Worm (Caenorhabditis elegans): ENCODE data around the gene K10H10.4.

Gene K10H10.4

ce11 chrII:14511189-14511588, 11.0 kb downstream of the K10H10.4 start, which contains the start of gene K10H10.13:
Gene K10H10.13, minus strand, starts transcription at chrII:14511289.
- TF ChIP-seq zip-5 (tag; optimal IDR thresholded peaks at IDR 0.05), result no peak
- no peak for TF ChIP-seq T23F11.4 (GFP tag; optimal IDR thresholded peaks at IDR 0.05)
- TF ChIP-seq ceh-6 (GFP tag; optimal IDR thresholded peaks at IDR 0.05), result no peak
- no peak for TF ChIP-seq eyg-1 (tag; optimal IDR thresholded peaks at IDR 0.05)
- no peak for TF ChIP-seq unc-3 (GFP tag; conservative IDR thresholded peaks at IDR 0.05)
- TF ChIP-seq unc-3 (tag; optimal IDR thresholded peaks at IDR 0.05), result no peak
- no peak for TF ChIP-seq Y22D7AL.16 (tag; optimal IDR thresholded peaks at IDR 0.05)
- no peak for TF ChIP-seq madf-2 (tag; optimal IDR thresholded peaks at IDR 0.05)
- TF ChIP-seq lim-6 (tag; optimal IDR thresholded peaks at IDR 0.05), result no peak
- no peak for TF ChIP-seq ceh-22 (tag; optimal IDR thresholded peaks at IDR 0.05)
- TF ChIP-seq syd-9 (tag; optimal IDR thresholded peaks at IDR 0.05), result no peak
- TF ChIP-seq rnt-1 (tag; optimal IDR thresholded peaks at IDR 0.05), result no peak
- no peak for TF ChIP-seq elt-2 (tag; optimal IDR thresholded peaks at IDR 0.05)
- no peak for TF ChIP-seq nhr-11 (tag; optimal IDR thresholded peaks at IDR 0.05)
- TF ChIP-seq ets-4 (tag; optimal IDR thresholded peaks at IDR 0.05), result no peak
- no peak for TF ChIP-seq F13H6.1 (tag; optimal IDR thresholded peaks at IDR 0.05)
- TF ChIP-seq ceh-14 (tag; optimal IDR thresholded peaks at IDR 0.05), result no peak
- no peak for TF ChIP-seq hlh-30 (tag; optimal IDR thresholded peaks at IDR 0.05; ENCODE audit: insufficient read depth)
- no peak for TF ChIP-seq mec-3 (tag; optimal IDR thresholded peaks at IDR 0.05; ENCODE audit: borderline replicate concordance)
- TF ChIP-seq pha-4 (tag; optimal IDR thresholded peaks at IDR 0.05), result no peak
- TF ChIP-seq ceh-9 (tag; optimal IDR thresholded peaks at IDR 0.05), result no peak

- TF ChIP-seq unc-55 (GFP tag; optimal IDR thresholded peaks at IDR 0.05) (no peak), fkh-6 (tag; optimal IDR thresholded peaks at IDR 0.05) (no peak), madf-2 (tag; optimal IDR thresholded peaks at IDR 0.05) (no peak), ceh-48 (tag; optimal IDR thresholded peaks at IDR 0.05) (no peak), unc-86 (tag; optimal IDR thresholded peaks at IDR 0.05) (no peak), Y22D7AL.16 (tag; optimal IDR thresholded peaks at IDR 0.05) (no peak), C38D4.7 (GFP tag; optimal IDR thresholded peaks at IDR 0.05) (no peak), che-1 (tag; optimal IDR thresholded peaks at IDR 0.05) (no peak), dve-1 (tag; optimal IDR thresholded peaks at IDR 0.05) (no peak), hlh-15 (tag; optimal IDR thresholded peaks at IDR 0.05) (no peak), ceh-6 (GFP tag; optimal IDR thresholded peaks at IDR 0.05) (no peak), syd-9 (tag; optimal IDR thresholded peaks at IDR 0.05) (no peak), hlh-30 (tag; optimal IDR thresholded peaks at IDR 0.05; ENCODE audit: insufficient read depth) (no peak)
Measured at ce11 chrII:14515017-14515416, 14.8 kb downstream of the K10H10.4 start, which contains the start of gene K10H10.9. Gene K10H10.9, minus strand, starts transcription at chrII:14515117.

- no peak for TF ChIP-seq F13H6.1 (tag; optimal IDR thresholded peaks at IDR 0.05)
- no peak for TF ChIP-seq ceh-2 (tag; optimal IDR thresholded peaks at IDR 0.05)
- TF ChIP-seq ceh-31 (tag; optimal IDR thresholded peaks at IDR 0.05), result no peak
- TF ChIP-seq rnt-1 (tag; optimal IDR thresholded peaks at IDR 0.05), result no peak
- TF ChIP-seq ceh-18 (tag; optimal IDR thresholded peaks at IDR 0.05), result no peak
Measured at ce11 chrII:14522037-14522436, 21.8 kb downstream of the K10H10.4 start, which contains the start of gene btb-19. Gene btb-19, minus strand, starts transcription at chrII:14522137.

- TF ChIP-seq hlh-15 (tag; optimal IDR thresholded peaks at IDR 0.05) (no peak), fkh-10 (GFP tag; optimal IDR thresholded peaks at IDR 0.05) (no peak), pha-2 (tag; optimal IDR thresholded peaks at IDR 0.05) (no peak), odd-2 (tag; optimal IDR thresholded peaks at IDR 0.05) (no peak), hlh-6 (tag; optimal IDR thresholded peaks at IDR 0.05) (no peak)
Measured at ce11 chrII:14523070-14523572, 22.9 kb downstream of the K10H10.4 start, which contains the start of gene btb-20. Gene btb-20, minus strand, starts transcription at chrII:14523522.

Measured in whole organism, late embryonic.